Comparison of ENCODE assay signal across 1 fruit fly cellular context in genomic region chr3R:19847591-19848256, dm6.
TF ChIP-seq lines count a peak whose summit lies in the region.

No protein-coding gene starts in this region.

TF ChIP-seq in whole organism, embryonic, 481 proteins besides CTCF, POLR2A, EP300 and RAD21 (continued from another document and continues in another):
- TF ChIP-seq CG11085 (GFP tag; IDR thresholded peaks at IDR 0.05; lab: Robert Waterston, UW) (no peak), CG42726 (GFP tag; IDR thresholded peaks at IDR 0.05; lab: Robert Waterston, UW; ENCODE audit: partially characterized antibody) (no peak), lov (optimal IDR thresholded peaks at IDR 0.05; lab: Kevin White, UChicago) (no peak), lov (GFP tag; IDR thresholded peaks at IDR 0.05; lab: Robert Waterston, UW) (no peak), CG8281 (tag; optimal IDR thresholded peaks at IDR 0.05; lab: Kevin White, UChicago) (peak; percentile 47), CG15011 (GFP tag; optimal IDR thresholded peaks at IDR 0.05; lab: Kevin White, UChicago) (no peak), zen (tag; optimal IDR thresholded peaks at IDR 0.05; lab: Kevin White, UChicago) (no peak), abd-A (tag; optimal IDR thresholded peaks at IDR 0.05; lab: Kevin White, UChicago) (no peak), CG9437 (GFP tag; optimal IDR thresholded peaks at IDR 0.05; lab: Kevin White, UChicago) (no peak), HmgZ (tag; optimal IDR thresholded peaks at IDR 0.05; lab: Kevin White, UChicago) (peak; percentile 68), ssp (GFP tag; IDR thresholded peaks at IDR 0.05; lab: Robert Waterston, UW) (no peak), D (optimal IDR thresholded peaks at IDR 0.05; lab: Kevin White, UChicago) (no peak), D (GFP tag; optimal IDR thresholded peaks at IDR 0.05; lab: Kevin White, UChicago) (no peak), B-H1 (GFP tag; IDR thresholded peaks at IDR 0.05; lab: Robert Waterston, UW) (no peak; the same call in 2 of the 3 replicates), CG14441 (GFP tag; IDR thresholded peaks at IDR 0.05; lab: Robert Waterston, UW) (no peak), vfl (GFP tag; optimal IDR thresholded peaks at IDR 0.05; lab: Kevin White, UChicago) (no peak), CG14860 (GFP tag; IDR thresholded peaks at IDR 0.05; lab: Robert Waterston, UW; ENCODE audit: partially characterized antibody) (no peak), CG4707 (GFP tag; optimal IDR thresholded peaks at IDR 0.05; lab: Kevin White, UChicago) (peak; percentile 62), Vsx1 (GFP tag; optimal IDR thresholded peaks at IDR 0.05; lab: Kevin White, UChicago) (peak; percentile 60), CG7786 (GFP tag; optimal IDR thresholded peaks at IDR 0.05; lab: Kevin White, UChicago) (no peak), shn (GFP tag; optimal IDR thresholded peaks at IDR 0.05; lab: Kevin White, UChicago) (peak; percentile 26), Dll (GFP tag; IDR thresholded peaks at IDR 0.05; lab: Robert Waterston, UW; ENCODE audit: partially characterized antibody) (no peak), HLHmδ (GFP tag; optimal IDR thresholded peaks at IDR 0.05; lab: Kevin White, UChicago) (no peak), CG1792 (GFP tag; optimal IDR thresholded peaks at IDR 0.05; lab: Kevin White, UChicago) (no peak), CG16863 (GFP tag; optimal IDR thresholded peaks at IDR 0.05; lab: Kevin White, UChicago) (peak; percentile 17), Hsf (GFP tag; optimal IDR thresholded peaks at IDR 0.05; lab: Kevin White, UChicago) (peak; percentile 20), insv (GFP tag; optimal IDR thresholded peaks at IDR 0.05; lab: Kevin White, UChicago) (no peak), CG13624 (GFP tag; optimal IDR thresholded peaks at IDR 0.05; lab: Kevin White, UChicago) (no peak), CG2712 (tag; optimal IDR thresholded peaks at IDR 0.05; lab: Kevin White, UChicago) (no peak), disco-r (GFP tag; optimal IDR thresholded peaks at IDR 0.05; lab: Kevin White, UChicago) (peak; percentile 19), CG6813 (GFP tag; optimal IDR thresholded peaks at IDR 0.05; lab: Kevin White, UChicago) (peak; percentile 70), trem (tag; optimal IDR thresholded peaks at IDR 0.05; lab: Kevin White, UChicago) (peak; percentile 5), aop (GFP tag; IDR thresholded peaks at IDR 0.05; lab: Robert Waterston, UW) (no peak), pros (GFP tag; optimal IDR thresholded peaks at IDR 0.05; lab: Kevin White, UChicago) (no peak), Doc2 (GFP tag; IDR thresholded peaks at IDR 0.05; lab: Robert Waterston, UW) (no peak), CG12104 (GFP tag; optimal IDR thresholded peaks at IDR 0.05; lab: Kevin White, UChicago) (no peak), wdn (GFP tag; IDR thresholded peaks at IDR 0.05; lab: Robert Waterston, UW) (no peak), Elba2 (GFP tag; optimal IDR thresholded peaks at IDR 0.05; lab: Kevin White, UChicago) (no peak), tio (GFP tag; optimal IDR thresholded peaks at IDR 0.05; lab: Kevin White, UChicago) (no peak), dan (GFP tag; IDR thresholded peaks at IDR 0.05; lab: Robert Waterston, UW) (no peak), E2f1 (GFP tag; IDR thresholded peaks at IDR 0.05; lab: Robert Waterston, UW) (no peak), twi (tag; optimal IDR thresholded peaks at IDR 0.05; lab: Kevin White, UChicago) (peak; percentile 18), Six4 (GFP tag; optimal IDR thresholded peaks at IDR 0.05; lab: Kevin White, UChicago) (no peak), schlank (tag; optimal IDR thresholded peaks at IDR 0.05; lab: Kevin White, UChicago) (peak; percentile 33), CG14014 (GFP tag; IDR thresholded peaks at IDR 0.05; lab: Robert Waterston, UW) (peak; percentile 42; the same call in 1 of the 2 replicates), CG13424 (tag; optimal IDR thresholded peaks at IDR 0.05; lab: Kevin White, UChicago) (peak; percentile 65), CG11093 (GFP tag; IDR thresholded peaks at IDR 0.05; lab: Robert Waterston, UW) (no peak), Ssrp (tag; optimal IDR thresholded peaks at IDR 0.05; lab: Kevin White, UChicago) (no peak), emc (GFP tag; optimal IDR thresholded peaks at IDR 0.05; lab: Kevin White, UChicago) (no peak), gro (GFP tag; optimal IDR thresholded peaks at IDR 0.05; lab: Kevin White, UChicago) (no peak), CG7556 (GFP tag; optimal IDR thresholded peaks at IDR 0.05; lab: Kevin White, UChicago) (no peak), Dref (GFP tag; IDR thresholded peaks at IDR 0.05; lab: Robert Waterston, UW) (no peak), pita (GFP tag; optimal IDR thresholded peaks at IDR 0.05; lab: Kevin White, UChicago) (no peak), dm (GFP tag; optimal IDR thresholded peaks at IDR 0.05; lab: Kevin White, UChicago) (no peak), CG3847 (GFP tag; IDR thresholded peaks at IDR 0.05; lab: Robert Waterston, UW) (no peak), CG9727 (GFP tag; optimal IDR thresholded peaks at IDR 0.05; lab: Kevin White, UChicago) (no peak), prd (optimal IDR thresholded peaks at IDR 0.05; lab: Kevin White, UChicago) (no peak), prd (GFP tag; IDR thresholded peaks at IDR 0.05; lab: Robert Waterston, UW) (no peak), btn (GFP tag; optimal IDR thresholded peaks at IDR 0.05; lab: Kevin White, UChicago) (no peak), D19A (tag; optimal IDR thresholded peaks at IDR 0.05; lab: Kevin White, UChicago) (peak; percentile 79), dmrt11E (tag; optimal IDR thresholded peaks at IDR 0.05; lab: Kevin White, UChicago) (peak; percentile 53), mirr (GFP tag; optimal IDR thresholded peaks at IDR 0.05; lab: Kevin White, UChicago) (peak; percentile 89), dysf (GFP tag; IDR thresholded peaks at IDR 0.05; lab: Robert Waterston, UW) (no peak), CG8359 (GFP tag; optimal IDR thresholded peaks at IDR 0.05; lab: Kevin White, UChicago; ENCODE audit: borderline replicate concordance) (no peak), CG7357 (GFP tag; IDR thresholded peaks at IDR 0.05; lab: Robert Waterston, UW) (no peak), bcd (GFP tag; optimal IDR thresholded peaks at IDR 0.05; lab: Kevin White, UChicago) (no peak), Lhr (GFP tag; optimal IDR thresholded peaks at IDR 0.05; lab: Kevin White, UChicago) (no peak), PHDP (tag; optimal IDR thresholded peaks at IDR 0.05; lab: Kevin White, UChicago) (peak; percentile 72), stwl (tag; optimal IDR thresholded peaks at IDR 0.05; lab: Kevin White, UChicago) (no peak), CG12236 (GFP tag; optimal IDR thresholded peaks at IDR 0.05; lab: Kevin White, UChicago) (peak; percentile 71), CG11456 (GFP tag; IDR thresholded peaks at IDR 0.05; lab: Robert Waterston, UW) (no peak), Dp (GFP tag; optimal IDR thresholded peaks at IDR 0.05; lab: Kevin White, UChicago) (no peak), sna (GFP tag; IDR thresholded peaks at IDR 0.05; lab: Robert Waterston, UW; ENCODE audit: partially characterized antibody) (peak; percentile 14; the same call in 1 of the 2 replicates), CG32532 (GFP tag; IDR thresholded peaks at IDR 0.05; lab: Robert Waterston, UW) (no peak), crol (GFP tag; IDR thresholded peaks at IDR 0.05; lab: Robert Waterston, UW) (no peak), CG32772 (GFP tag; IDR thresholded peaks at IDR 0.05; lab: Robert Waterston, UW) (no peak), nom (GFP tag; optimal IDR thresholded peaks at IDR 0.05; lab: Kevin White, UChicago) (no peak), CG13775 (GFP tag; optimal IDR thresholded peaks at IDR 0.05; lab: Kevin White, UChicago) (no peak), CG8944 (GFP tag; optimal IDR thresholded peaks at IDR 0.05; lab: Kevin White, UChicago) (no peak), lbe (GFP tag; optimal IDR thresholded peaks at IDR 0.05; lab: Kevin White, UChicago) (no peak), CG14050 (GFP tag; IDR thresholded peaks at IDR 0.05; lab: Robert Waterston, UW) (no peak), psq (GFP tag; optimal IDR thresholded peaks at IDR 0.05; lab: Kevin White, UChicago) (peak; percentile 75), chif (GFP tag; optimal IDR thresholded peaks at IDR 0.05; lab: Kevin White, UChicago) (no peak), so (GFP tag; IDR thresholded peaks at IDR 0.05; lab: Robert Waterston, UW) (peak; percentile 48; the same call in 1 of the 3 replicates), slp2 (GFP tag; optimal IDR thresholded peaks at IDR 0.05; lab: Kevin White, UChicago) (no peak), CG12391 (tag; optimal IDR thresholded peaks at IDR 0.05; lab: Kevin White, UChicago) (no peak), bbx (GFP tag; IDR thresholded peaks at IDR 0.05; lab: Robert Waterston, UW; ENCODE audit: partially characterized antibody) (no peak), CG8924 (tag; optimal IDR thresholded peaks at IDR 0.05; lab: Kevin White, UChicago) (no peak), CG33213 (GFP tag; optimal IDR thresholded peaks at IDR 0.05; lab: Kevin White, UChicago) (no peak), stc (GFP tag; IDR thresholded peaks at IDR 0.05; lab: Robert Waterston, UW) (peak; percentile 70), Atf-2 (GFP tag; optimal IDR thresholded peaks at IDR 0.05; lab: Kevin White, UChicago) (peak; percentile 9), Hey (tag; optimal IDR thresholded peaks at IDR 0.05; lab: Kevin White, UChicago) (no peak), CG7839 (tag; optimal IDR thresholded peaks at IDR 0.05; lab: Kevin White, UChicago) (no peak), trh (GFP tag; optimal IDR thresholded peaks at IDR 0.05; lab: Kevin White, UChicago) (no peak), CG13296 (GFP tag; optimal IDR thresholded peaks at IDR 0.05; lab: Kevin White, UChicago) (peak; percentile 66), sens (GFP tag; lab: Kevin White, UChicago) (peak; percentile 76), zf30C (GFP tag; optimal IDR thresholded peaks at IDR 0.05; lab: Kevin White, UChicago) (no peak), ham (GFP tag; IDR thresholded peaks at IDR 0.05; lab: Robert Waterston, UW) (no peak), Hr51 (GFP tag; optimal IDR thresholded peaks at IDR 0.05; lab: Kevin White, UChicago) (no peak), CG7928 (GFP tag; optimal IDR thresholded peaks at IDR 0.05; lab: Kevin White, UChicago) (no peak), CG2875 (GFP tag; optimal IDR thresholded peaks at IDR 0.05; lab: Kevin White, UChicago) (peak; percentile 53), CG15696 (tag; optimal IDR thresholded peaks at IDR 0.05; lab: Kevin White, UChicago) (peak; percentile 1), CG14965 (GFP tag; optimal IDR thresholded peaks at IDR 0.05; lab: Kevin White, UChicago; ENCODE audit: borderline replicate concordance) (no peak), CG2129 (GFP tag; IDR thresholded peaks at IDR 0.05; lab: Robert Waterston, UW; ENCODE audit: partially characterized antibody) (no peak), caup (GFP tag; optimal IDR thresholded peaks at IDR 0.05; lab: Kevin White, UChicago; ENCODE audit: severe bottlenecking) (peak; percentile 42), CG10543 (GFP tag; optimal IDR thresholded peaks at IDR 0.05; lab: Kevin White, UChicago) (no peak), CG16779 (GFP tag; IDR thresholded peaks at IDR 0.05; lab: Robert Waterston, UW) (no peak), CG34224 (GFP tag; IDR thresholded peaks at IDR 0.05; lab: Robert Waterston, UW; ENCODE audit: partially characterized antibody) (no peak), CG9817 (tag; optimal IDR thresholded peaks at IDR 0.05; lab: Kevin White, UChicago) (no peak), Pdp1 (GFP tag; optimal IDR thresholded peaks at IDR 0.05; lab: Kevin White, UChicago) (peak in 1 of 2 experiments; percentile 84), Jarid2 (GFP tag; optimal IDR thresholded peaks at IDR 0.05; lab: Kevin White, UChicago) (no peak), fd3F (GFP tag; optimal IDR thresholded peaks at IDR 0.05; lab: Kevin White, UChicago) (peak; percentile 53), CG10462 (GFP tag; optimal IDR thresholded peaks at IDR 0.05; lab: Kevin White, UChicago) (no peak), CG12219 (GFP tag; optimal IDR thresholded peaks at IDR 0.05; lab: Kevin White, UChicago) (peak; percentile 76), CG15479 (GFP tag; optimal IDR thresholded peaks at IDR 0.05; lab: Kevin White, UChicago) (no peak), Xrp1 (GFP tag; IDR thresholded peaks at IDR 0.05; lab: Robert Waterston, UW) (no peak; the same call in 1 of the 2 replicates), ERR (GFP tag; optimal IDR thresholded peaks at IDR 0.05; lab: Kevin White, UChicago) (no peak), lmd (GFP tag; IDR thresholded peaks at IDR 0.05; lab: Robert Waterston, UW) (no peak), fru (optimal IDR thresholded peaks at IDR 0.05; lab: Kevin White, UChicago) (no peak), Fer3 (tag; optimal IDR thresholded peaks at IDR 0.05; lab: Kevin White, UChicago) (no peak), CG4328 (GFP tag; optimal IDR thresholded peaks at IDR 0.05; lab: Kevin White, UChicago) (peak; percentile 43), Ets65A (GFP tag; lab: Kevin White, UChicago) (no peak), zen2 (GFP tag; IDR thresholded peaks at IDR 0.05; lab: Robert Waterston, UW; ENCODE audit: partially characterized antibody) (no peak), CG1024 (GFP tag; IDR thresholded peaks at IDR 0.05; lab: Robert Waterston, UW) (no peak), tin (GFP tag; optimal IDR thresholded peaks at IDR 0.05; lab: Kevin White, UChicago) (no peak), CG13287 (GFP tag; IDR thresholded peaks at IDR 0.05; lab: Robert Waterston, UW; ENCODE audit: partially characterized antibody) (peak; percentile 25), Doc3 (GFP tag; IDR thresholded peaks at IDR 0.05; lab: Robert Waterston, UW; ENCODE audit: partially characterized antibody) (no peak), CG18619 (GFP tag; optimal IDR thresholded peaks at IDR 0.05; lab: Kevin White, UChicago) (peak; percentile 4), HLH54F (GFP tag; optimal IDR thresholded peaks at IDR 0.05; lab: Kevin White, UChicago) (no peak), CG9876 (GFP tag; optimal IDR thresholded peaks at IDR 0.05; lab: Kevin White, UChicago) (no peak), CG3281 (GFP tag; optimal IDR thresholded peaks at IDR 0.05; lab: Kevin White, UChicago) (no peak), CG43689 (GFP tag; IDR thresholded peaks at IDR 0.05; lab: Robert Waterston, UW) (no peak), gcm (GFP tag; optimal IDR thresholded peaks at IDR 0.05; lab: Kevin White, UChicago) (peak; percentile 55), Sry-δ (GFP tag; optimal IDR thresholded peaks at IDR 0.05; lab: Kevin White, UChicago) (no peak), mld (GFP tag; IDR thresholded peaks at IDR 0.05; lab: Robert Waterston, UW; ENCODE audit: partially characterized antibody) (no peak), Oli (tag; optimal IDR thresholded peaks at IDR 0.05; lab: Kevin White, UChicago) (no peak), Optix (GFP tag; IDR thresholded peaks at IDR 0.05; lab: Robert Waterston, UW) (no peak)
